Worm (Caenorhabditis elegans) whole organism, L4/young adult: ENCODE results near the gene R05G6.3.

Source experiments
- W03F9.2 ChIP-seq: fragments of 150-350 bp; optimal IDR thresholded peaks from 2 replicates; lab custom pipeline; 2014; ENCODE audit warnings: missing biosample characterization, missing genetic modification characterization
- dao-5 ChIP-seq: sonication (generic microtip); optimal IDR thresholded peaks from 2 replicates; lab custom pipeline; 2016; ENCODE audit warnings: missing genotype, missing genetic modification characterization, moderate library complexity, missing compliant biosample characterization
- him-1 ChIP-seq: sonication (generic microtip); optimal IDR thresholded peaks from 2 replicates; lab custom pipeline; 2016; ENCODE audit warnings: missing genotype, missing genetic modification reagents, missing genetic modification characterization, missing compliant biosample characterization

- no peak for TF ChIP-seq him-1 (tag; lab: Kevin White, UChicago)
- TF ChIP-seq W03F9.2 (tag; lab: Kevin White, UChicago), result no peak
- TF ChIP-seq dao-5, result no peak
Observed at ce11 chrIV:7500924-7501323, 15.4 kb upstream of the R05G6.3 start.
